Fruit fly (Drosophila melanogaster): ENCODE measurements around the gene Eip63E.

dm6 chr3L:3544221-3544620, 28.7 kb downstream of the Eip63E start:
- TF ChIP-seq Eip78C (GFP tag) (peak; percentile 84), Gug (GFP tag; IDR thresholded peaks at IDR 0.05) (no peak), CG6163 (GFP tag; IDR thresholded peaks at IDR 0.05) (no peak), Sox15 (GFP tag; optimal IDR thresholded peaks at IDR 0.05) (no peak), CG32006 (GFP tag; optimal IDR thresholded peaks at IDR 0.05) (peak; percentile 27), acj6 (GFP tag; optimal IDR thresholded peaks at IDR 0.05) (peak; percentile 43), CG8632 (GFP tag; optimal IDR thresholded peaks at IDR 0.05) (peak; percentile 19), Lpt (GFP tag; optimal IDR thresholded peaks at IDR 0.05) (no peak), Sox14 (GFP tag; optimal IDR thresholded peaks at IDR 0.05) (peak; percentile 23), CG11902 (GFP tag; optimal IDR thresholded peaks at IDR 0.05) (no peak), CG16779 (tag; optimal IDR thresholded peaks at IDR 0.05) (no peak), CG4318 (GFP tag; optimal IDR thresholded peaks at IDR 0.05) (no peak), lz (GFP tag; optimal IDR thresholded peaks at IDR 0.05) (peak; percentile 41), OdsH (GFP tag; optimal IDR thresholded peaks at IDR 0.05) (no peak)

Measured in whole organism, prepupa.